Fruit fly (Drosophila melanogaster) whole organism: ENCODE results near the gene CG12075.

Source experiments
- CG8478 ChIP-seq: fragments of >200 bp; optimal IDR thresholded peaks from 2 replicates; lab custom pipeline; 2018; ENCODE audit warnings: inconsistent platforms
- Dll ChIP-seq: fragments of >200 bp; optimal IDR thresholded peaks from 2 replicates; lab custom pipeline; 2017
- EcR ChIP-seq, 2 experiments: fragments of >200 bp; optimal IDR thresholded peaks; 2 replicates each; lab custom pipeline; 2017; ENCODE audit warnings: missing biosample characterization in 2 of 2, missing genetic modification characterization in 2 of 2, missing genetic modification reagents in 2 of 2
- pan ChIP-seq: fragments of >200 bp; optimal IDR thresholded peaks from 2 replicates; lab custom pipeline; 2017
- psq ChIP-seq: fragments of >200 bp; optimal IDR thresholded peaks from 2 replicates; lab custom pipeline; 2017
- usp ChIP-seq: fragments of >200 bp; optimal IDR thresholded peaks from 2 replicates; lab custom pipeline; 2017; ENCODE audit warnings: missing biosample characterization, missing genetic modification characterization, mixed read lengths

Gene CG12075

DNA sequence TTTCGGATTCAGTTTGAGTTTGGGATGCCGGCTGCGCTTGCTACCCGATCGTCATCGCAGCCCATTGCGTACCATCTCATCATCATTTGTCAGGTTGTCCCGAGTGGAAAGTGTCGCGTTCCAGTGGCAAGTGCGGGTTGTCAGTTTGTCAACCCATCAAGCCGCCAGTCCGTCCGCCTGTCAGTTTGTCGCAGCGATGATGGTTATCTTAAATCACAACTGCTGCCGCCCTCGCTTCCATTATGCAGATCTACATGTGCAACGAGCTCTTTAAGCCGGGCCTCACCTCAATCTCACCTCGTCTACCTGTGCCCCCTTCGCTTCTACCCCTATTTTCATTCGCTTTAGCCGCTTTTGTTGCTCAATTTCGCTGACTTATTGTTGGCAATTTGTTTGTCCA lies 6.3 kb upstream of the CG12075 start:
- TF ChIP-seq Dll (lab: Kevin White, UChicago) = no peak
- TF ChIP-seq psq (lab: Kevin White, UChicago) = no peak
- no peak for TF ChIP-seq pan (lab: Kevin White, UChicago)
- no peak for TF ChIP-seq CG8478 (lab: Kevin White, UChicago)
- no peak for TF ChIP-seq EcR (GFP tag; optimal IDR thresholded peaks at IDR 0.05; lab: Kevin White, UChicago)
- no peak for TF ChIP-seq usp (GFP tag; lab: Kevin White, UChicago)

DNA sequence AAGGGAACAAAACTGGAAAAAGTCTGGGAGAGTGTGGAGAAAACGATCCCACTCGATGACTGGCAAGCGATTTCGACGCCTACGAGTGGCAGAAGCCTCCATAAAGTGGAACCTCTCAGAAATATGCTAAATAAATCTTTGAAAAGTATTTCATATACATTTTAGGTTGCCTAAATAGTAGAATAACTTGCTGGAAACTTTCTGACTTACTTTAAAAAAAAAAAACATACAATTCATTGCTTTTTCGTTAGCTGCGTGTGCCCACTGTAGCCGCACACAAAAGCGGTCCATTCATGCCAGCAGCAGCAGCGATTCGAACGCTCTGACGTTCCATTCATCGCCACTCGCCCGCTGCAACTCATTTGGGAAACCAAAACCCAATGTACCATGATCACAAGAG lies 3.0 kb upstream of the CG12075 start:
- TF ChIP-seq usp (GFP tag; lab: Kevin White, UChicago) (no peak), psq (lab: Kevin White, UChicago) (no peak), Dll (lab: Kevin White, UChicago) (no peak), EcR (GFP tag; optimal IDR thresholded peaks at IDR 0.05; lab: Kevin White, UChicago) (no peak), CG8478 (lab: Kevin White, UChicago) (no peak), pan (lab: Kevin White, UChicago) (no peak)

dm6 chrX:8836566-8836965 lies 1.6 kb upstream of the CG12075 start:
- TF ChIP-seq usp (GFP tag; lab: Kevin White, UChicago) (no peak), EcR (GFP tag; optimal IDR thresholded peaks at IDR 0.05; lab: Kevin White, UChicago) (no peak), psq (lab: Kevin White, UChicago) (no peak), CG8478 (lab: Kevin White, UChicago) (no peak), Dll (lab: Kevin White, UChicago) (no peak), pan (lab: Kevin White, UChicago) (no peak)

DNA sequence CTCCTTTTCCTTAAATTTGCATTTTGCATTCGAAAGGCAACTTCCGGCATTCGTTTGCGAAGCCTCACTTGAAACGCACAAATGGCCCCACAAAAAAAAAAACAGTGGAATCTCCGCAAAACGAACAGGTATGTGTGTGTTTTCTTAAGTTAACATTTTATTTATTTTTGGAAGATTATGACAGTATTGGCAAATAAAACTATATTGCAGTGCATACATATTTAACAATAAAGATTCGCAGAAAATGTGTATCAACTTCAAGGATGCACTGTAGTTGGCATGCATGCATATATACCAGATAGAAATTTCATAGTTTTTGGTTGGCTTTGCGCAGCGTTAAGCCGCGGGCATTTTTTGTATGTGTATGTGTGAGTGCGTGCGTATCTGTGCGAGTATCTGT lies 939 bp upstream of the CG12075 start:
- TF ChIP-seq usp (GFP tag; lab: Kevin White, UChicago) (no peak), CG8478 (lab: Kevin White, UChicago) (no peak), psq (lab: Kevin White, UChicago) (no peak), Dll (lab: Kevin White, UChicago) (no peak), EcR (GFP tag; optimal IDR thresholded peaks at IDR 0.05; lab: Kevin White, UChicago) (no peak), pan (lab: Kevin White, UChicago) (no peak)

DNA sequence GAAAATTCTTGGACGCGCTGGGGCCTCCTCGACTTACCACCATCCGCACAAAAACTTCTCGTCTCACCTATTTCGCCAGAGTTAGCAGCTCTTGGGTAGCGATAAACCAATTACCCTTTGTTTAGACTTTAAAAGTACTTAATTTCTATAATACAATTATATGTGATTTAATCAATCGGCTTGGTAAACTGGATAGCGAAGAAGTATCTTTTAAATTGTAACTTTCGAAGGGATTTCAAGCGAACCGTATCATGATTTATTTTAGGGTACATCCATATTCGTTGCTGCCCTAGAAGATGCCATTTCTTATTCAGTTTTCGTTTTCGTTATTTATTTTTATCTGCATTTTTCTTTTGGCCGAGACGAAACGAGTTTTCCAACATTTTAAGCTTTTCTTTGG lies 1.2 kb downstream of the CG12075 start:
- TF ChIP-seq CG8478 (lab: Kevin White, UChicago) = no peak
- no peak for TF ChIP-seq pan (lab: Kevin White, UChicago)
- TF ChIP-seq Dll (lab: Kevin White, UChicago) = no peak
- TF ChIP-seq EcR (GFP tag; optimal IDR thresholded peaks at IDR 0.05; lab: Kevin White, UChicago) = no peak

dm6 chrX:8841438-8841837 lies 3.3 kb downstream of the CG12075 start:
- TF ChIP-seq CG8478 (lab: Kevin White, UChicago) = no peak
- no peak for TF ChIP-seq pan (lab: Kevin White, UChicago)
- TF ChIP-seq psq (lab: Kevin White, UChicago) = no peak
- no peak for TF ChIP-seq usp (GFP tag; lab: Kevin White, UChicago)
- TF ChIP-seq Dll (lab: Kevin White, UChicago) = no peak
- TF ChIP-seq EcR (GFP tag; optimal IDR thresholded peaks at IDR 0.05; lab: Kevin White, UChicago) = no peak

dm6 chrX:8843755-8844154 lies 5.6 kb downstream of the CG12075 start:
- no peak for TF ChIP-seq EcR (GFP tag; optimal IDR thresholded peaks at IDR 0.05; lab: Kevin White, UChicago)

- TF ChIP-seq EcR (GFP tag; optimal IDR thresholded peaks at IDR 0.05; lab: Kevin White, UChicago) (no peak), pan (lab: Kevin White, UChicago) (no peak), psq (lab: Kevin White, UChicago) (no peak), usp (GFP tag; lab: Kevin White, UChicago) (no peak), CG8478 (lab: Kevin White, UChicago) (no peak), Dll (lab: Kevin White, UChicago) (no peak)
Observed at dm6 chrX:8852170-8852569, 14.0 kb downstream of the CG12075 start.

dm6 chrX:8857098-8857724 lies 19.1 kb downstream of the CG12075 start:
- TF ChIP-seq EcR (GFP tag; optimal IDR thresholded peaks at IDR 0.05; lab: Kevin White, UChicago) (no peak), pan (lab: Kevin White, UChicago) (no peak), usp (GFP tag; lab: Kevin White, UChicago) (no peak), Dll (lab: Kevin White, UChicago) (no peak), CG8478 (lab: Kevin White, UChicago) (no peak), psq (lab: Kevin White, UChicago) (no peak)

- TF ChIP-seq pan (lab: Kevin White, UChicago) (no peak), usp (GFP tag; lab: Kevin White, UChicago) (no peak), Dll (lab: Kevin White, UChicago) (no peak), CG8478 (lab: Kevin White, UChicago) (no peak), EcR (GFP tag; optimal IDR thresholded peaks at IDR 0.05; lab: Kevin White, UChicago) (no peak), psq (lab: Kevin White, UChicago) (no peak)
Observed at dm6 chrX:8858679-8859078, 20.6 kb downstream of the CG12075 start.

- TF ChIP-seq EcR (GFP tag; optimal IDR thresholded peaks at IDR 0.05; lab: Kevin White, UChicago) = no peak
Observed at dm6 chrX:8859517-8859916, 21.4 kb downstream of the CG12075 start.

DNA sequence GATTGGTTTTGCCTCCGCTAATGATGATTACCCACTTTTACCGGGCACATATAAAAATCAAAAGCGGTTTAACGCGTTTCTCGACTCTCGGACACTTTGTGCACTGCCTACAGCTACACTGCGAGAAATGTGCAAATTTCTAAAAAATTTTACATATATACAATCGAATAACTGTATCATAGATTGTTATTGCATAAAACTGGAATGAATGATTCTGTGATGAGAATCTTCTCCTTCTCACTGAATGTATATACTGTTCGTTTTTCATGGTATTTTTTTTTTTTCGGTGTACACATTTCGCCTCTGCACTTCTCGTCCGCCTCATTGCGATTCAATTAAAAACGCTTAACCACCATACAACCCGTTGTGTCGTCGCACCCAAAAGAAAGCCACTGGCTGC lies 23.1 kb downstream of the CG12075 start:
- TF ChIP-seq Dll (lab: Kevin White, UChicago) (no peak), usp (GFP tag; lab: Kevin White, UChicago) (no peak), EcR (GFP tag; optimal IDR thresholded peaks at IDR 0.05; lab: Kevin White, UChicago) (no peak), psq (lab: Kevin White, UChicago) (no peak), CG8478 (lab: Kevin White, UChicago) (no peak), pan (lab: Kevin White, UChicago) (no peak)
